Fruit fly (Drosophila melanogaster) whole organism, embryonic: Measurements from ENCODE around the gene mRpL40.

ENCODE experiments used
- Asciz ChIP-seq: fragments of 200-800 bp; sonication (Bioruptor generic); optimal IDR thresholded peaks from 2 replicates; lab custom pipeline; 2017; ENCODE audit warnings: missing biosample characterization, mild to moderate bottlenecking, missing genetic modification characterization, missing genetic modification reagents
- Atf-2 ChIP-seq: fragments of 200-800 bp; sonication (Bioruptor generic); optimal IDR thresholded peaks from 2 replicates; lab custom pipeline; 2016; ENCODE audit warnings: missing biosample characterization, missing genetic modification characterization
- Atf3 ChIP-seq: fragments of 200-800 bp; sonication (Bioruptor generic); optimal IDR thresholded peaks from 3 replicates; lab custom pipeline; 2016; ENCODE audit warnings: missing biosample characterization, missing genetic modification characterization
- CG1233 ChIP-seq: fragments of 200-800 bp; sonication (Bioruptor generic); optimal IDR thresholded peaks from 4 replicates; lab custom pipeline; 2018; ENCODE audit warnings: missing biosample characterization, mild to moderate bottlenecking, missing genetic modification characterization
- CG13424 ChIP-seq: fragments of 200-800 bp; sonication (Bioruptor generic); optimal IDR thresholded peaks from 2 replicates; lab custom pipeline; 2019; ENCODE audit warnings: missing biosample characterization, mild to moderate bottlenecking, missing genetic modification characterization, moderate library complexity
- CG16813 ChIP-seq: fragments of 200-800 bp; sonication (Bioruptor generic); IDR thresholded peaks from 3 replicates; pipeline ENCODE4 v1.3.6; 2022; ENCODE audit warnings: missing biosample characterization, missing genetic modification characterization; ENCODE audit not compliant: partially characterized antibody
- CG17361 ChIP-seq: fragments of 200-800 bp; sonication (Bioruptor generic); IDR thresholded peaks from 3 replicates; pipeline ENCODE4 v1.3.6; 2022; ENCODE audit warnings: missing biosample characterization, missing genetic modification characterization
- CG17829 ChIP-seq: fragments of 200-800 bp; optimal IDR thresholded peaks from 2 replicates; lab custom pipeline; 2019; ENCODE audit warnings: missing biosample characterization, mild to moderate bottlenecking, missing genetic modification characterization, moderate library complexity
- CG18262 ChIP-seq: fragments of 200-800 bp; optimal IDR thresholded peaks from 3 replicates; lab custom pipeline; 2019; ENCODE audit warnings: missing biosample characterization, mild to moderate bottlenecking, missing genetic modification characterization, moderate library complexity
- CG32767 ChIP-seq: fragments of 200-800 bp; sonication (Bioruptor generic); IDR thresholded peaks from 2 replicates; pipeline ENCODE4 v1.3.6; 2022; ENCODE audit warnings: missing biosample characterization, missing genetic modification characterization
- CG3281 ChIP-seq: fragments of 200-800 bp; sonication (Bioruptor generic); optimal IDR thresholded peaks from 3 replicates; lab custom pipeline; 2017; ENCODE audit warnings: missing biosample characterization, mild to moderate bottlenecking, missing genetic modification characterization
- CG34422 ChIP-seq: fragments of 200-800 bp; sonication (Bioruptor generic); IDR thresholded peaks from 3 replicates; pipeline ENCODE4 v1.3.6; 2022; ENCODE audit warnings: missing biosample characterization, missing genetic modification characterization
- CG42726 ChIP-seq: fragments of 200-800 bp; sonication (Bioruptor generic); IDR thresholded peaks from 2 replicates; pipeline ENCODE4 v1.3.6; 2022; ENCODE audit warnings: missing biosample characterization, missing genetic modification characterization; ENCODE audit not compliant: partially characterized antibody
- CG4360 ChIP-seq: fragments of 200-800 bp; sonication (Bioruptor generic); IDR thresholded peaks from 2 replicates; pipeline ENCODE4 v1.3.6; 2022; ENCODE audit warnings: missing biosample characterization, missing genetic modification characterization
- CG4424 ChIP-seq: fragments of 200-800 bp; sonication (Bioruptor generic); optimal IDR thresholded peaks from 3 replicates; lab custom pipeline; 2016; ENCODE audit warnings: missing biosample characterization, missing genetic modification characterization
- CG6791 ChIP-seq: fragments of 200-800 bp; sonication (Bioruptor generic); IDR thresholded peaks from 3 replicates; pipeline ENCODE4 v1.3.6; 2022; ENCODE audit warnings: missing biosample characterization, missing genetic modification characterization; ENCODE audit not compliant: partially characterized antibody
- CG7357 ChIP-seq: fragments of 200-800 bp; sonication (Bioruptor generic); IDR thresholded peaks from 3 replicates; pipeline ENCODE4 v1.3.6; 2022; ENCODE audit warnings: missing biosample characterization, missing genetic modification characterization
- Chrac-16 ChIP-seq: fragments of 200-800 bp; sonication (Bioruptor generic); optimal IDR thresholded peaks from 3 replicates; lab custom pipeline; 2016; ENCODE audit warnings: missing biosample characterization, missing genetic modification characterization
- Dll ChIP-seq: fragments of 200-800 bp; sonication (Bioruptor generic); IDR thresholded peaks from 4 replicates; pipeline ENCODE4 v1.3.6; 2022; ENCODE audit warnings: missing biosample characterization, missing genetic modification characterization; ENCODE audit not compliant: partially characterized antibody
- GATAe ChIP-seq: fragments of 200-800 bp; sonication (Bioruptor generic); conservative IDR thresholded peaks from 2 replicates; pipeline ENCODE4 v1.3.6; 2022; ENCODE audit warnings: missing biosample characterization, missing genetic modification characterization
- HmgD ChIP-seq: fragments of 200-800 bp; sonication (Bioruptor generic); optimal IDR thresholded peaks from 3 replicates; lab custom pipeline; 2016; ENCODE audit warnings: missing biosample characterization, missing genetic modification characterization
- Hr78 ChIP-seq, 2 experiments: fragments of 200-800 bp in 1 of 2; fragments of >200 bp in 1 of 2; sonication (Bioruptor generic) in 1 of 2; optimal IDR thresholded peaks; 2 replicates each; lab custom pipeline; 2017 to 2019; ENCODE audit warnings: missing biosample characterization in 2 of 2, missing genetic modification characterization in 2 of 2, mild to moderate bottlenecking in 1 of 2, moderate library complexity in 1 of 2
- MBD-R2 ChIP-seq: fragments of 200-800 bp; sonication (Bioruptor generic); IDR thresholded peaks from 2 replicates; pipeline ENCODE4 v1.3.6; 2022; ENCODE audit warnings: missing biosample characterization, missing genetic modification characterization
- MTF-1 ChIP-seq: fragments of 200-800 bp; sonication (Bioruptor generic); optimal IDR thresholded peaks from 2 replicates; lab custom pipeline; 2018; ENCODE audit warnings: missing biosample characterization, mild to moderate bottlenecking, missing genetic modification characterization, borderline replicate concordance
- Med ChIP-seq: fragments of 200-800 bp; sonication (Bioruptor generic); peaks from one replicate; lab custom pipeline; 2016; ENCODE audit warnings: missing biosample characterization, missing genetic modification characterization, mild to moderate bottlenecking, inconsistent platforms, moderate library complexity
- Mes4 ChIP-seq: fragments of 200-800 bp; sonication (Bioruptor generic); optimal IDR thresholded peaks from 2 replicates; lab custom pipeline; 2016; ENCODE audit warnings: missing biosample characterization, missing genetic modification characterization
- Side ChIP-seq: fragments of 200-800 bp; sonication (Bioruptor generic); optimal IDR thresholded peaks from 2 replicates; lab custom pipeline; 2016; ENCODE audit warnings: missing biosample characterization, missing genetic modification characterization
- YL-1 ChIP-seq: fragments of 200-800 bp; sonication (Bioruptor generic); optimal IDR thresholded peaks from 3 replicates; lab custom pipeline; 2017; ENCODE audit warnings: missing biosample characterization, mild to moderate bottlenecking, missing genetic modification characterization
- ac ChIP-seq: fragments of 200-800 bp; sonication (Bioruptor generic); optimal IDR thresholded peaks from 3 replicates; lab custom pipeline; 2017; ENCODE audit warnings: missing biosample characterization, mild to moderate bottlenecking, missing genetic modification characterization
- ash1 ChIP-seq: fragments of 200-800 bp; sonication (Bioruptor generic); optimal IDR thresholded peaks from 2 replicates; lab custom pipeline; 2018; ENCODE audit warnings: missing biosample characterization, mild to moderate bottlenecking, missing genetic modification characterization
- bbx ChIP-seq: fragments of 200-800 bp; sonication (Bioruptor generic); IDR thresholded peaks from 2 replicates; pipeline ENCODE4 v1.3.6; 2022; ENCODE audit warnings: missing biosample characterization, missing genetic modification characterization; ENCODE audit not compliant: partially characterized antibody
- cato ChIP-seq: fragments of 200-800 bp; sonication (Bioruptor generic); optimal IDR thresholded peaks from 2 replicates; lab custom pipeline; 2016; ENCODE audit warnings: missing biosample characterization, missing genetic modification characterization, borderline replicate concordance
- croc ChIP-seq: fragments of 200-800 bp; sonication (Bioruptor generic); conservative IDR thresholded peaks from 3 replicates; pipeline ENCODE4 v1.3.6; 2022; ENCODE audit warnings: missing biosample characterization, missing genetic modification characterization
- dati ChIP-seq: fragments of 200-800 bp; sonication (Bioruptor generic); IDR thresholded peaks from 2 replicates; pipeline ENCODE4 v1.3.6; 2022; ENCODE audit warnings: missing biosample characterization, missing genetic modification characterization
- ems ChIP-seq: fragments of 200-800 bp; sonication (Bioruptor generic); optimal IDR thresholded peaks from 3 replicates; lab custom pipeline; 2016; ENCODE audit warnings: missing biosample characterization, missing genetic modification characterization
- gem ChIP-seq: fragments of 200-800 bp; sonication (Bioruptor generic); optimal IDR thresholded peaks from 2 replicates; lab custom pipeline; 2019; ENCODE audit warnings: missing biosample characterization, mild to moderate bottlenecking, missing genetic modification characterization, moderate library complexity
- hkb ChIP-seq, 2 experiments: fragments of 200-800 bp in 1 of 2; fragments of >200 bp in 1 of 2; sonication (Bioruptor generic) in 1 of 2; IDR thresholded peaks in 1 of 2; optimal IDR thresholded peaks in 1 of 2; 2 replicates each; pipeline versions ENCODE4 v1.3.6 to Lab custom; 2017 to 2022; ENCODE audit warnings: missing biosample characterization in 1 of 2, missing genetic modification characterization in 1 of 2
- kay ChIP-seq: fragments of 200-800 bp; sonication (Bioruptor generic); optimal IDR thresholded peaks from 2 replicates; lab custom pipeline; 2016; ENCODE audit warnings: missing biosample characterization, missing genetic modification characterization
- lab ChIP-seq: fragments of 200-800 bp; sonication (Bioruptor generic); optimal IDR thresholded peaks from 3 replicates; lab custom pipeline; 2017; ENCODE audit warnings: missing biosample characterization, missing genetic modification characterization, mild to moderate bottlenecking, moderate library complexity, missing genetic modification reagents
- maf-S ChIP-seq: fragments of 200-800 bp; sonication (Bioruptor generic); optimal IDR thresholded peaks from 2 replicates; lab custom pipeline; 2016; ENCODE audit warnings: missing biosample characterization, missing genetic modification characterization
- nerfin-1 ChIP-seq: fragments of 200-800 bp; sonication (Bioruptor generic); optimal IDR thresholded peaks from 3 replicates; lab custom pipeline; 2019; ENCODE audit warnings: missing biosample characterization, mild to moderate bottlenecking, missing genetic modification characterization, moderate library complexity
- nom ChIP-seq: fragments of 200-800 bp; sonication (Bioruptor generic); optimal IDR thresholded peaks from 2 replicates; lab custom pipeline; 2017; ENCODE audit warnings: missing biosample characterization, missing genetic modification characterization, mild to moderate bottlenecking, moderate library complexity, missing genetic modification reagents
- org-1 ChIP-seq: fragments of 200-800 bp; sonication (Bioruptor generic); optimal IDR thresholded peaks from 2 replicates; lab custom pipeline; 2017; ENCODE audit warnings: missing biosample characterization, missing genetic modification characterization
- pan ChIP-seq, 4 experiments: fragments of >200 bp in 3 of 4; fragments of 200-800 bp in 1 of 4; sonication (Bioruptor generic) in 1 of 4; optimal IDR thresholded peaks in 3 of 4; IDR thresholded peaks in 1 of 4; 2 replicates each; pipeline versions ENCODE4 v1.3.6 to Lab custom; 2017 to 2022; ENCODE audit warnings: missing biosample characterization in 2 of 4, missing genetic modification characterization in 2 of 4, mixed read lengths in 1 of 4
- row ChIP-seq: fragments of 200-800 bp; sonication (Bioruptor generic); IDR thresholded peaks from 3 replicates; pipeline ENCODE4 v1.3.6; 2022; ENCODE audit warnings: missing biosample characterization, missing genetic modification characterization
- so ChIP-seq: fragments of 200-800 bp; sonication (Bioruptor generic); IDR thresholded peaks from 3 replicates; pipeline ENCODE4 v1.3.6; 2022; ENCODE audit warnings: missing biosample characterization, missing genetic modification characterization
- vnd ChIP-seq: fragments of 200-800 bp; sonication (Bioruptor generic); IDR thresholded peaks from 3 replicates; pipeline ENCODE4 v1.3.6; 2022; ENCODE audit warnings: missing biosample characterization, missing genetic modification characterization; ENCODE audit not compliant: partially characterized antibody
- zf30C ChIP-seq: fragments of 200-800 bp; sonication (Bioruptor generic); optimal IDR thresholded peaks from 3 replicates; lab custom pipeline; 2018; ENCODE audit warnings: missing biosample characterization, mild to moderate bottlenecking, missing genetic modification characterization

Gene mRpL40

DNA sequence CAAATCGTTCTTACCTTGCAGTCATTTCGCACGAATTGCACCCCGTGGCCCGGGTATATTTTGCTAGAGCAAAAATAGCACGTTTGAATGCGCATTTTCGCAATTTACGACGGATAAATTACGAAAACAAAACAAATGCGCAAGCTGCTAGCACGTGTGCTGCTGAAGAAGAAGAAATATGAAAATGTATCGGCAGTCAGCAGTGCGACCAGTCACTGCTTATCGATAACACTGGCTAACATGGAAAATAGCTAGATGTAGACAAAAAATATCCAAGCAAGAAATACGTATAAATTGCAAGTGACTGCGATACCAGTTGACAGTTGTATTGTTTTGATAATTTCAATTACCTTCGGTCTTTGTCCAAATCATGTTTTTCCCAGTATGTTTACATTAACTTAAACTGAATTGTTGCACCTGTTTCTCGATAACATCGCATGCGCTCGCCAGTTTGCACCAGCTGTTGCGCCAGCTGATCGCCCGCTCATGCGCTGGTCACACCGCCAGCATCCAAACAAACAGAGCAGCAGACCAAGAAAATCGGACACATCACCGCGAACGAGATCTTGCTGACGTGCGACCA lies 23.8 kb downstream of the mRpL40 start, which contains the start of the genes RpL24-like and CG5276 (continued):
- TF ChIP-seq Hr78 (GFP tag; optimal IDR thresholded peaks at IDR 0.05; lab: Kevin White, UChicago) (no peak), CG1233 (GFP tag; lab: Kevin White, UChicago) (peak; percentile 35), CG32767 (GFP tag; lab: Robert Waterston, UW) (no peak), vnd (GFP tag; lab: Robert Waterston, UW) (peak; percentile 65), CG3281 (no peak), MTF-1 (no peak), CG34422 (GFP tag; lab: Robert Waterston, UW) (peak; percentile 74; the same call in 1 of the 3 replicates), CG17361 (GFP tag; lab: Robert Waterston, UW) (no peak), bbx (GFP tag; lab: Robert Waterston, UW) (peak; percentile 34; the same call in 1 of the 2 replicates), zf30C (GFP tag; lab: Kevin White, UChicago) (no peak), cato (GFP tag; lab: Kevin White, UChicago) (no peak), CG6791 (0 out of 3 replicates have a peak, but pooled peaks have one; percentile 44), CG42726 (GFP tag; lab: Robert Waterston, UW) (0 out of 2 replicates have a peak, but pooled peaks have one; percentile 18), Dll (GFP tag; lab: Robert Waterston, UW) (peak; percentile 77), CG17829 (tag; lab: Kevin White, UChicago) (peak; percentile 47), org-1 (GFP tag; lab: Kevin White, UChicago) (no peak), CG7357 (GFP tag; lab: Robert Waterston, UW) (peak; percentile 55; the same call in 1 of the 3 replicates), row (GFP tag; lab: Robert Waterston, UW) (peak; percentile 54), nom (GFP tag; lab: Kevin White, UChicago) (no peak), CG4360 (GFP tag; lab: Robert Waterston, UW) (no peak), dati (no peak), nerfin-1 (tag; lab: Kevin White, UChicago) (peak; percentile 19), MBD-R2 (GFP tag; lab: Robert Waterston, UW) (peak; percentile 94), ash1 (GFP tag; lab: Kevin White, UChicago) (no peak), CG4424 (GFP tag; lab: Kevin White, UChicago) (peak; percentile 3), YL-1 (GFP tag; lab: Kevin White, UChicago) (peak; percentile 87), maf-S (GFP tag; lab: Kevin White, UChicago) (no peak), croc (GFP tag; lab: Robert Waterston, UW) (no peak), GATAe (GFP tag; lab: Robert Waterston, UW) (no peak), Atf-2 (GFP tag; lab: Kevin White, UChicago) (no peak), Atf3 (GFP tag; lab: Kevin White, UChicago) (no peak), HmgD (GFP tag; lab: Kevin White, UChicago) (no peak), lab (GFP tag; lab: Kevin White, UChicago) (no peak), Mes4 (no peak), Side (GFP tag; lab: Kevin White, UChicago) (no peak), so (no peak), pan (optimal IDR thresholded peaks at IDR 0.05; lab: Kevin White, UChicago) (no peak), pan (GFP tag; optimal IDR thresholded peaks at IDR 0.05 in 1 of 2, IDR thresholded peaks at IDR 0.05 in 1 of 2) (no peak), CG16813 (GFP tag; lab: Robert Waterston, UW) (peak; percentile 65), gem (tag; lab: Kevin White, UChicago) (no peak), Chrac-16 (no peak), ac (GFP tag; lab: Kevin White, UChicago) (no peak), Asciz (no peak), hkb (optimal IDR thresholded peaks at IDR 0.05; lab: Kevin White, UChicago) (peak; percentile 68), hkb (GFP tag; IDR thresholded peaks at IDR 0.05; lab: Robert Waterston, UW) (no peak), Med (GFP tag; lab: Kevin White, UChicago) (peak; percentile 39), CG13424 (peak; percentile 13), kay (no peak), ems (GFP tag; lab: Kevin White, UChicago) (peak; percentile 16), CG18262 (tag; lab: Kevin White, UChicago) (no peak)
